Fruit fly (Drosophila melanogaster): ENCODE measurements around the gene CG4822.

The CG4822 gene

DNA sequence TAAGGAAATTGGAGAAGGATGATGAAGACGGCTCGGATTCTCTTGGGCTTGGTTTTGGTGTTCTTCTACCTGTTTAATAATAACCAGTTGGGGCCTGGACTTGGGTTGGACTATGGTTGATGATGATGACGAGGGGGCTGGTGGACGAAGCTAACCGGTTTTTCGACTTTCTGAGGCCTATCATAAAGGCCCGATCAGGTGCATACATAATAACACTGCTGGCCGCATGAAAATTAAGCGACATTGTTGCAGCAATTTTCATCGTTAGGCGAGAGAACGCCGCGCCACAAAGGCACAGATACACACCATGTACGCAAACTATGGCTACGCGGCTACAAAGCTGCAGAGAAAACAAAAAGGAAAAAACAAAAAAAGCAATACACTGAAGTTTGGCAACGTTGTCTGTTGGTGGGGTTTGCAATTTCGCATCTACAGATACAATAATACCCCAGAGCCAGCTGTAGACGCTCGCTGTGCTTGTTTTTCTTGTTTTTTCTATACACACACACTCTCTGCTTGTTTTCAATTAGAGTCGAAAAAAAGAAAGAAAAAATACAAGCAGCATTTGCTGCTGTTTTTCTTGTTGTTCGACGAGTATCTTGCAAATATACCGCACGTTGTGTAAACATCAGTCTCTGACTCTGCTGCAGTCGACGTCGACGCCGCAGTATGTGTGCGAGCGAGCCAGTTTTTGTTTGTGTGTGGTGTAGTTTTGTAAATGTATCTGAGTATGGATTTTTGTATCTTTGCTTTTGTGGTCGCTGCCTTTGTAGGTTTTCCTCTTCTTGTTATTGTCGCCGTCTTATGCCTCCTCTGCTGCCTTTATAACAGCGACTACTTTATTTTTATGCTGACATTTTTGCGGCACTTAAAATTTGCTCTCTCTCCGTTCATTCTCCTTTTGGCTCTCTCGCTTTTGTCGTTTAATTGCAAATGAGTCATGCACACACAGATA lies 44.8 kb upstream of the CG4822 start (continued):
- peak; percentile 49 for TF ChIP-seq fd102C (GFP tag; optimal IDR thresholded peaks at IDR 0.05)
- TF ChIP-seq CG30403 (GFP tag; optimal IDR thresholded peaks at IDR 0.05) = peak; percentile 27
- TF ChIP-seq D19B (GFP tag; optimal IDR thresholded peaks at IDR 0.05) = peak; percentile 37
- peak; percentile 95 for TF ChIP-seq Med (GFP tag)
- TF ChIP-seq pnt (GFP tag; optimal IDR thresholded peaks at IDR 0.05) = no peak
- peak; percentile 81 for TF ChIP-seq org-1 (GFP tag; optimal IDR thresholded peaks at IDR 0.05)
- TF ChIP-seq pzg (GFP tag; optimal IDR thresholded peaks at IDR 0.05) = no peak
- peak; percentile 49 for TF ChIP-seq Mes4 (GFP tag; optimal IDR thresholded peaks at IDR 0.05)
- TF ChIP-seq pros (GFP tag; optimal IDR thresholded peaks at IDR 0.05) = peak; percentile 85
- TF ChIP-seq CG31224 (GFP tag; IDR thresholded peaks at IDR 0.05) = no peak
- no peak for TF ChIP-seq fd96Cb (tag; optimal IDR thresholded peaks at IDR 0.05)
- TF ChIP-seq trh (GFP tag; optimal IDR thresholded peaks at IDR 0.05) = no peak
- no peak for TF ChIP-seq CG8290 (GFP tag; optimal IDR thresholded peaks at IDR 0.05)
- TF ChIP-seq CG8290 (tag; optimal IDR thresholded peaks at IDR 0.05) = peak; percentile 28 to 68
- TF ChIP-seq CG1529 (GFP tag; optimal IDR thresholded peaks at IDR 0.05) = peak; percentile 55
- TF ChIP-seq Bdp1 (GFP tag; optimal IDR thresholded peaks at IDR 0.05) = no peak
- TF ChIP-seq pfk (GFP tag; optimal IDR thresholded peaks at IDR 0.05) = peak; percentile 75
- TF ChIP-seq ro (GFP tag; IDR thresholded peaks at IDR 0.05) = no peak
- no peak for TF ChIP-seq zen2 (GFP tag; IDR thresholded peaks at IDR 0.05; ENCODE audit: partially characterized antibody)
- peak; percentile 59 for TF ChIP-seq gsb-n (tag; optimal IDR thresholded peaks at IDR 0.05)
- peak; percentile 90 for TF ChIP-seq CG4328 (GFP tag; optimal IDR thresholded peaks at IDR 0.05)
- TF ChIP-seq Taf1 (GFP tag; IDR thresholded peaks at IDR 0.05) = no peak
- TF ChIP-seq ken (GFP tag; IDR thresholded peaks at IDR 0.05) = no peak
- TF ChIP-seq Jarid2 (GFP tag; optimal IDR thresholded peaks at IDR 0.05) = peak; percentile 68
- TF ChIP-seq CG1602 (GFP tag; optimal IDR thresholded peaks at IDR 0.05) = peak; percentile 29
- no peak for TF ChIP-seq Mrtf (GFP tag; IDR thresholded peaks at IDR 0.05)
- TF ChIP-seq CG31388 (GFP tag; optimal IDR thresholded peaks at IDR 0.05) = no peak
- TF ChIP-seq dati (GFP tag; IDR thresholded peaks at IDR 0.05) = no peak
- no peak for TF ChIP-seq CG9932 (GFP tag; IDR thresholded peaks at IDR 0.05)
- TF ChIP-seq z (GFP tag; IDR thresholded peaks at IDR 0.05) = no peak
- TF ChIP-seq kni (GFP tag; optimal IDR thresholded peaks at IDR 0.05) = peak; percentile 96
- TF ChIP-seq CG18476 (GFP tag; optimal IDR thresholded peaks at IDR 0.05) = no peak
- TF ChIP-seq CG32532 (GFP tag; IDR thresholded peaks at IDR 0.05) = no peak
- no peak for TF ChIP-seq Nf-YA (GFP tag; IDR thresholded peaks at IDR 0.05)
- peak; percentile 32 to 84 for TF ChIP-seq Trl (optimal IDR thresholded peaks at IDR 0.05)
- TF ChIP-seq Trl (GFP tag; optimal IDR thresholded peaks at IDR 0.05) = peak; percentile 54
- no peak for TF ChIP-seq CG4404 (GFP tag; IDR thresholded peaks at IDR 0.05)
- TF ChIP-seq Nf-YC (tag; optimal IDR thresholded peaks at IDR 0.05) = peak; percentile 68
- TF ChIP-seq CG14710 (tag; optimal IDR thresholded peaks at IDR 0.05) = peak; percentile 52
- no peak for TF ChIP-seq stc (GFP tag; IDR thresholded peaks at IDR 0.05)
- TF ChIP-seq Vsx1 (GFP tag; optimal IDR thresholded peaks at IDR 0.05) = peak; percentile 84
- TF ChIP-seq fd3F (GFP tag; optimal IDR thresholded peaks at IDR 0.05) = peak; percentile 63
- no peak for TF ChIP-seq sisA (GFP tag; IDR thresholded peaks at IDR 0.05)
- no peak for TF ChIP-seq Hmx (GFP tag; optimal IDR thresholded peaks at IDR 0.05)
- peak; percentile 86 for TF ChIP-seq CG3281 (GFP tag; optimal IDR thresholded peaks at IDR 0.05)
- TF ChIP-seq br (optimal IDR thresholded peaks at IDR 0.05) = no peak
- no peak for TF ChIP-seq cas (GFP tag; IDR thresholded peaks at IDR 0.05)
- no peak for TF ChIP-seq Antp (GFP tag; optimal IDR thresholded peaks at IDR 0.05)
- TF ChIP-seq Pdp1 (GFP tag; optimal IDR thresholded peaks at IDR 0.05) = peak; percentile 53 to 96
- TF ChIP-seq dysf (GFP tag; IDR thresholded peaks at IDR 0.05) = no peak
- peak; percentile 89 for TF ChIP-seq CG12071 (GFP tag; optimal IDR thresholded peaks at IDR 0.05)

Measured in whole organism, embryonic.